Worm (Caenorhabditis elegans): ENCODE data around the gene alh-10.

ce11 chrX:7140682-7141254 is 2.7 kb downstream of the alh-10 start:
- no peak for TF ChIP-seq elt-3 (tag; optimal IDR thresholded peaks at IDR 0.05)
- TF ChIP-seq blmp-1 (tag; optimal IDR thresholded peaks at IDR 0.05) = no peak
- TF ChIP-seq pqm-1 (tag; optimal IDR thresholded peaks at IDR 0.05) = no peak
- TF ChIP-seq nhr-12 (tag; optimal IDR thresholded peaks at IDR 0.05) = no peak
- TF ChIP-seq ama-1 (optimal IDR thresholded peaks at IDR 0.05) = no peak
- no peak for TF ChIP-seq ceh-82 (tag; optimal IDR thresholded peaks at IDR 0.05)
- TF ChIP-seq nhr-77 (tag; optimal IDR thresholded peaks at IDR 0.05) = no peak
- TF ChIP-seq fkh-10 (GFP tag; optimal IDR thresholded peaks at IDR 0.05) = no peak

Measured in whole organism, L1 larva.